Fruit fly (Drosophila melanogaster) whole organism, embryonic: ENCODE results near the gene CG31633.

Experiments used
- C15 ChIP-seq: fragments of 200-800 bp; sonication (Bioruptor generic); IDR thresholded peaks from 3 replicates; pipeline ENCODE4 v1.3.6; 2022; ENCODE audit warnings: missing biosample characterization, missing genetic modification characterization
- CG10267 ChIP-seq: fragments of 200-800 bp; sonication (Bioruptor generic); optimal IDR thresholded peaks from 2 replicates; lab custom pipeline; 2018; ENCODE audit warnings: missing biosample characterization, mild to moderate bottlenecking, missing genetic modification characterization, moderate library complexity
- CG10654 ChIP-seq: fragments of 200-800 bp; sonication (Bioruptor generic); optimal IDR thresholded peaks from 2 replicates; lab custom pipeline; 2016; ENCODE audit warnings: missing biosample characterization, missing genetic modification characterization
- CG11504 ChIP-seq: fragments of 200-800 bp; sonication (Bioruptor generic); optimal IDR thresholded peaks from 3 replicates; lab custom pipeline; 2019; ENCODE audit warnings: missing biosample characterization, mild to moderate bottlenecking, missing genetic modification characterization, moderate library complexity
- CG12391 ChIP-seq: fragments of 200-800 bp; sonication (Bioruptor generic); optimal IDR thresholded peaks from 3 replicates; lab custom pipeline; 2018; ENCODE audit warnings: missing biosample characterization, mild to moderate bottlenecking, missing genetic modification characterization, moderate library complexity
- CG13296 ChIP-seq: fragments of 200-800 bp; sonication (Bioruptor generic); optimal IDR thresholded peaks from 3 replicates; lab custom pipeline; 2018; ENCODE audit warnings: missing biosample characterization, mild to moderate bottlenecking, missing genetic modification characterization
- CG13775 ChIP-seq: fragments of 200-800 bp; sonication (Bioruptor generic); optimal IDR thresholded peaks from 3 replicates; lab custom pipeline; 2017; ENCODE audit warnings: missing biosample characterization, mild to moderate bottlenecking, missing genetic modification characterization
- CG14860 ChIP-seq: fragments of 200-800 bp; sonication (Bioruptor generic); IDR thresholded peaks from 3 replicates; pipeline ENCODE4 v1.3.6; 2022; ENCODE audit warnings: missing biosample characterization, missing genetic modification characterization; ENCODE audit not compliant: partially characterized antibody
- CG15514 ChIP-seq: fragments of 200-800 bp; sonication (Bioruptor generic); optimal IDR thresholded peaks from 3 replicates; lab custom pipeline; 2017; ENCODE audit warnings: missing biosample characterization, missing genetic modification characterization, mild to moderate bottlenecking, moderate library complexity, missing genetic modification reagents
- CG18262 ChIP-seq: fragments of 200-800 bp; optimal IDR thresholded peaks from 3 replicates; lab custom pipeline; 2019; ENCODE audit warnings: missing biosample characterization, mild to moderate bottlenecking, missing genetic modification characterization, moderate library complexity
- CG2875 ChIP-seq: fragments of 200-800 bp; sonication (Bioruptor generic); optimal IDR thresholded peaks from 2 replicates; lab custom pipeline; 2017; ENCODE audit warnings: missing biosample characterization, mild to moderate bottlenecking, missing genetic modification characterization, missing genetic modification reagents
- CG32532 ChIP-seq: fragments of 200-800 bp; sonication (Bioruptor generic); IDR thresholded peaks from 2 replicates; pipeline ENCODE4 v1.3.6; 2022; ENCODE audit warnings: missing biosample characterization, missing genetic modification characterization
- CG32772 ChIP-seq: fragments of 200-800 bp; sonication (Bioruptor generic); IDR thresholded peaks from 2 replicates; pipeline ENCODE4 v1.3.6; 2022; ENCODE audit warnings: missing biosample characterization, missing genetic modification characterization
- CG34224 ChIP-seq: fragments of 200-800 bp; sonication (Bioruptor generic); IDR thresholded peaks from 3 replicates; pipeline ENCODE4 v1.3.6; 2022; ENCODE audit warnings: missing biosample characterization, missing genetic modification characterization; ENCODE audit not compliant: partially characterized antibody
- CG6175 ChIP-seq: fragments of 200-800 bp; sonication (Bioruptor generic); IDR thresholded peaks from 3 replicates; pipeline ENCODE4 v1.3.6; 2022; ENCODE audit warnings: missing biosample characterization, missing genetic modification characterization
- CG6254 ChIP-seq: fragments of 200-800 bp; sonication (Bioruptor generic); optimal IDR thresholded peaks from 3 replicates; lab custom pipeline; 2017; ENCODE audit warnings: mild to moderate bottlenecking, missing biosample characterization, missing genetic modification reagents, missing genetic modification characterization
- CG7271 ChIP-seq: fragments of 200-800 bp; sonication (Bioruptor generic); optimal IDR thresholded peaks from 2 replicates; lab custom pipeline; 2018; ENCODE audit warnings: missing biosample characterization, mild to moderate bottlenecking, missing genetic modification characterization, moderate library complexity
- CG8281 ChIP-seq: fragments of 200-800 bp; sonication (Bioruptor generic); optimal IDR thresholded peaks from 2 replicates; lab custom pipeline; 2018; ENCODE audit warnings: missing biosample characterization, mild to moderate bottlenecking, missing genetic modification characterization, moderate library complexity
- CG9797 ChIP-seq: fragments of 200-800 bp; sonication (Bioruptor generic); optimal IDR thresholded peaks from 3 replicates; lab custom pipeline; 2018; ENCODE audit warnings: missing biosample characterization, mild to moderate bottlenecking, missing genetic modification characterization
- CG9932 ChIP-seq: fragments of 200-800 bp; sonication (Bioruptor generic); IDR thresholded peaks from 2 replicates; pipeline ENCODE4 v1.3.6; 2022; ENCODE audit warnings: missing biosample characterization, missing genetic modification characterization
- Dp ChIP-seq: fragments of 200-800 bp; sonication (Bioruptor generic); optimal IDR thresholded peaks from 2 replicates; lab custom pipeline; 2018; ENCODE audit warnings: missing biosample characterization, mild to moderate bottlenecking, missing genetic modification characterization, moderate library complexity
- Hmr ChIP-seq: fragments of 200-800 bp; sonication (Bioruptor generic); optimal IDR thresholded peaks from 3 replicates; lab custom pipeline; 2017; ENCODE audit warnings: mild to moderate bottlenecking, missing biosample characterization, missing genetic modification reagents, missing genetic modification characterization
- Hr3 ChIP-seq: fragments of 200-800 bp; sonication (Bioruptor generic); optimal IDR thresholded peaks from 3 replicates; lab custom pipeline; 2016; ENCODE audit warnings: missing biosample characterization, missing genetic modification characterization
- Med ChIP-seq: fragments of 200-800 bp; sonication (Bioruptor generic); peaks from one replicate; lab custom pipeline; 2016; ENCODE audit warnings: missing biosample characterization, missing genetic modification characterization, mild to moderate bottlenecking, inconsistent platforms, moderate library complexity
- Mrtf ChIP-seq: fragments of 200-800 bp; sonication (Bioruptor generic); IDR thresholded peaks from 3 replicates; pipeline ENCODE4 v1.3.6; 2022; ENCODE audit warnings: missing biosample characterization, missing genetic modification characterization
- Myb ChIP-seq: fragments of 200-800 bp; sonication (Bioruptor generic); optimal IDR thresholded peaks from 2 replicates; lab custom pipeline; 2016; ENCODE audit warnings: missing biosample characterization, missing genetic modification characterization
- NC2α ChIP-seq: fragments of 200-800 bp; sonication (Bioruptor generic); optimal IDR thresholded peaks from 2 replicates; lab custom pipeline; 2016; ENCODE audit warnings: missing biosample characterization, missing genetic modification characterization
- Pdp1 ChIP-seq, 2 experiments: fragments of 200-800 bp; sonication (Bioruptor generic); optimal IDR thresholded peaks; 3 replicates each; lab custom pipeline; 2016; ENCODE audit warnings: missing biosample characterization in 2 of 2, missing genetic modification characterization in 2 of 2, mild to moderate bottlenecking in 1 of 2, moderate library complexity in 1 of 2
- Sin3A ChIP-seq: fragments of >200 bp; optimal IDR thresholded peaks from 2 replicates; lab custom pipeline; 2018
- Sry-δ ChIP-seq: fragments of 200-800 bp; sonication (Bioruptor generic); optimal IDR thresholded peaks from 2 replicates; lab custom pipeline; 2016; ENCODE audit warnings: missing biosample characterization, missing genetic modification characterization
- ac ChIP-seq: fragments of 200-800 bp; sonication (Bioruptor generic); optimal IDR thresholded peaks from 3 replicates; lab custom pipeline; 2017; ENCODE audit warnings: missing biosample characterization, mild to moderate bottlenecking, missing genetic modification characterization
- bbx ChIP-seq: fragments of 200-800 bp; sonication (Bioruptor generic); IDR thresholded peaks from 2 replicates; pipeline ENCODE4 v1.3.6; 2022; ENCODE audit warnings: missing biosample characterization, missing genetic modification characterization; ENCODE audit not compliant: partially characterized antibody
- disco-r ChIP-seq: fragments of 200-800 bp; sonication (Bioruptor generic); optimal IDR thresholded peaks from 2 replicates; lab custom pipeline; 2016; ENCODE audit warnings: missing biosample characterization, missing genetic modification characterization
- gfzf ChIP-seq: fragments of 200-800 bp; sonication (Bioruptor generic); optimal IDR thresholded peaks from 2 replicates; lab custom pipeline; 2016; ENCODE audit warnings: missing biosample characterization, mild to moderate bottlenecking, missing genetic modification characterization, moderate library complexity
- hbn ChIP-seq: fragments of 200-800 bp; sonication (Bioruptor generic); IDR thresholded peaks from 2 replicates; pipeline ENCODE4 v1.3.6; 2022; ENCODE audit warnings: missing biosample characterization, missing genetic modification characterization; ENCODE audit not compliant: partially characterized antibody
- pan ChIP-seq, 4 experiments: fragments of >200 bp in 3 of 4; fragments of 200-800 bp in 1 of 4; sonication (Bioruptor generic) in 1 of 4; optimal IDR thresholded peaks in 3 of 4; IDR thresholded peaks in 1 of 4; 2 replicates each; pipeline versions ENCODE4 v1.3.6 to Lab custom; 2017 to 2022; ENCODE audit warnings: missing biosample characterization in 2 of 4, missing genetic modification characterization in 2 of 4, mixed read lengths in 1 of 4
- phol ChIP-seq: fragments of 200-800 bp; sonication (Bioruptor generic); optimal IDR thresholded peaks from 3 replicates; lab custom pipeline; 2018; ENCODE audit warnings: missing biosample characterization, mild to moderate bottlenecking, missing genetic modification characterization, moderate library complexity
- sisA ChIP-seq: fragments of 200-800 bp; sonication (Bioruptor generic); IDR thresholded peaks from 2 replicates; pipeline ENCODE4 v1.3.6; 2022; ENCODE audit warnings: missing biosample characterization, missing genetic modification characterization
- slbo ChIP-seq: fragments of 200-800 bp; sonication (Bioruptor generic); IDR thresholded peaks from 2 replicates; pipeline ENCODE4 v1.3.6; 2022; ENCODE audit warnings: missing biosample characterization, missing genetic modification characterization
- slp2 ChIP-seq: fragments of 200-800 bp; sonication (Bioruptor generic); optimal IDR thresholded peaks from 2 replicates; lab custom pipeline; 2016; ENCODE audit warnings: missing biosample characterization, missing genetic modification characterization
- sqz ChIP-seq: fragments of 200-800 bp; sonication (Bioruptor generic); optimal IDR thresholded peaks from 3 replicates; lab custom pipeline; 2018; ENCODE audit warnings: missing biosample characterization, mild to moderate bottlenecking, missing genetic modification characterization
- sr ChIP-seq: fragments of 200-800 bp; sonication (Bioruptor generic); IDR thresholded peaks from 3 replicates; pipeline ENCODE4 v1.3.6; 2022; ENCODE audit warnings: missing biosample characterization, missing genetic modification characterization
- stwl ChIP-seq: fragments of 200-800 bp; sonication (Bioruptor generic); optimal IDR thresholded peaks from 3 replicates; lab custom pipeline; 2018; ENCODE audit warnings: missing biosample characterization, mild to moderate bottlenecking, missing genetic modification characterization, moderate library complexity
- tgo ChIP-seq: fragments of 200-800 bp; sonication (Bioruptor generic); IDR thresholded peaks from 3 replicates; pipeline ENCODE4 v1.3.6; 2022; ENCODE audit warnings: missing biosample characterization, missing genetic modification characterization
- tin ChIP-seq: fragments of 200-800 bp; sonication (Bioruptor generic); optimal IDR thresholded peaks from 3 replicates; lab custom pipeline; 2016; ENCODE audit warnings: missing biosample characterization, missing genetic modification characterization
- tll ChIP-seq, 2 experiments: fragments of 200-800 bp in 1 of 2; fragments of >200 bp in 1 of 2; sonication (Bioruptor generic) in 1 of 2; optimal IDR thresholded peaks; 2 replicates each; lab custom pipeline; 2017 to 2019; ENCODE audit warnings: missing biosample characterization in 2 of 2, missing genetic modification characterization in 2 of 2, mild to moderate bottlenecking in 1 of 2, moderate library complexity in 1 of 2
- trem ChIP-seq: fragments of 200-800 bp; optimal IDR thresholded peaks from 3 replicates; lab custom pipeline; 2019; ENCODE audit warnings: missing biosample characterization, mild to moderate bottlenecking, missing genetic modification characterization, moderate library complexity
- zfh1 ChIP-seq: fragments of 200-800 bp; sonication (Bioruptor generic); IDR thresholded peaks from 3 replicates; pipeline ENCODE4 v1.3.6; 2022; ENCODE audit warnings: missing biosample characterization, missing genetic modification characterization

Gene CG31633

DNA sequence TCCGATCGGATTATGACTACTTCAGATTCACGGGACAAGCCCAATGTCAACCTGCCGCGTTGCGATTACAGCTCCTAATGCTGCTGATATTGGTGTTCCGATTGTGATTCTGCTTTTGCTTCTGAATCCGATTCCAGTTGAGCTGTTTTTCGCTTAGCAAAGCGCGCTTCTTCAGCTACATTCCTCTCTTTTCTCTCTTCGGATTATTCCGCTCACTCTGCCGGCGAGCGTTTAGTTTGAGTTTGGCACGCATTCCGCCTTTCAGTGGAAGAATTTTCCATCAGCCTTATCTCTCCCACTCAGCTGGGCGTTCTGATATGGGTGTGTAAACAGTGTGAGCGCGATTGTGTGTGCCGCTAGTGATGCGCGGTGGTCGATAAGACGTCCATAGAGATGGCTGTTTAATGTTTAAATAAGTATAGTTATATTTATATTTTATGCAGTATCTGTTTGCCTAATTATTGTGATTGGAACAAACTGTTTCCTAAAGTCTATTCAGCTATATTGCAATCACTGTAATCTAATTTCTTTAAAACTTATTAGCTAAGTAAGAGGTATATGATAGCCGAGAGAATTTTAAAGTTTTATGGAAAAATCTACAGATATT, 11.7 kb upstream of the CG31633 start, which contains the start of gene Galt (continued):
- no peak for TF ChIP-seq CG8281 (tag; lab: Kevin White, UChicago)
- TF ChIP-seq tin = no peak
- peak; percentile 19 for TF ChIP-seq trem (tag; lab: Kevin White, UChicago)
- TF ChIP-seq CG15514 (GFP tag; lab: Kevin White, UChicago) = peak; percentile 68
- TF ChIP-seq Sry-δ (GFP tag; lab: Kevin White, UChicago) = peak; percentile 68
- TF ChIP-seq Mrtf (GFP tag; lab: Robert Waterston, UW) = no peak
- no peak for TF ChIP-seq CG6175 (GFP tag; lab: Robert Waterston, UW)
- no peak for TF ChIP-seq C15
- TF ChIP-seq CG13296 = peak; percentile 66
- TF ChIP-seq CG32532 (GFP tag; lab: Robert Waterston, UW) = peak; percentile 12; the same call in 1 of the 2 replicates
- no peak for TF ChIP-seq ac (GFP tag; lab: Kevin White, UChicago)
- TF ChIP-seq CG34224 (GFP tag; lab: Robert Waterston, UW) = peak; percentile 84
- TF ChIP-seq tll (GFP tag; optimal IDR thresholded peaks at IDR 0.05; lab: Kevin White, UChicago) = no peak
- peak; percentile 90 for TF ChIP-seq CG14860 (GFP tag; lab: Robert Waterston, UW)
- TF ChIP-seq Sin3A (lab: Kevin White, UChicago) = no peak
- peak; percentile 66 for TF ChIP-seq Hmr (GFP tag; lab: Kevin White, UChicago)
- TF ChIP-seq disco-r = no peak
- peak; percentile 5 for TF ChIP-seq Hr3 (GFP tag; lab: Kevin White, UChicago)
- TF ChIP-seq CG32772 = no peak
- TF ChIP-seq CG7271 (tag; lab: Kevin White, UChicago) = peak; percentile 35

DNA sequence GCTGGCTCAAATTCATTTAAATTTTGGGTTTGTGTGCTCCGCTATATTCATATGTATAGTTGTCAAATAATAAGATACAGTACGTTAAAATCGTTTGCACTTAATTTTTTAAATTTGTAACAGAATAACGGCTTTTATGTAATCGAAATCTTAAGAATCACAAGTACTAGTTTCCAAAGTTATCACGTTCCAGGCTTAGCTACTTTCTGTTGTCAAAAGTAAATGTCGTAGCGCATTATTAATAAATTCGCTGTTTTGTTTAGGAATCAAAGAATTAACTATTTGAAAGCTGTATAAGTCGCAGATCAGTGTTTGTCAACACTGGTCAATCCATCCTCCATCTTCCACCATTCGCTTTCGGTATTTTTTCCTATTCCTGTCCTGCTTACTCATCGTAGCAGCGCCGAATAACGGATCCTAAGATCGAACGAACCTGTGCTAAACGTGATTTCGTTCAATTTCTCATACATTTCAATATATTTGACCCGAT, 7.5 kb upstream of the CG31633 start, which contains the start of the genes CG13771, CG34310 and cup:
CG13771 (minus strand) TSS at position 51 of the 490 bp plus-strand sequence.
CG34310 (plus strand) TSS at position 103 of the 490 bp plus-strand sequence.
cup (plus strand) TSS at position 103 of the 490 bp plus-strand sequence.
- TF ChIP-seq sqz (GFP tag; lab: Kevin White, UChicago) (no peak), CG10654 (GFP tag; lab: Kevin White, UChicago) (no peak), gfzf (GFP tag; lab: Kevin White, UChicago) (peak; percentile 23), Hr3 (GFP tag; lab: Kevin White, UChicago) (no peak), sisA (GFP tag; lab: Robert Waterston, UW) (no peak), phol (tag; lab: Kevin White, UChicago) (peak; percentile 84), hbn (GFP tag; lab: Robert Waterston, UW) (no peak), stwl (tag; lab: Kevin White, UChicago) (peak; percentile 74), tgo (GFP tag; lab: Robert Waterston, UW) (no peak), CG13775 (GFP tag; lab: Kevin White, UChicago) (no peak), Dp (peak; percentile 17), NC2α (no peak), CG10267 (tag; lab: Kevin White, UChicago) (peak; percentile 81), CG9797 (peak; percentile 2), CG18262 (tag; lab: Kevin White, UChicago) (no peak), slp2 (GFP tag; lab: Kevin White, UChicago) (no peak), pan (optimal IDR thresholded peaks at IDR 0.05; lab: Kevin White, UChicago) (no peak), pan (GFP tag; optimal IDR thresholded peaks at IDR 0.05 in 1 of 2, IDR thresholded peaks at IDR 0.05 in 1 of 2) (no peak), Med (GFP tag; lab: Kevin White, UChicago) (peak; percentile 26), CG12391 (tag; lab: Kevin White, UChicago) (no peak), bbx (GFP tag; lab: Robert Waterston, UW) (no peak), CG9932 (GFP tag; lab: Robert Waterston, UW) (no peak), slbo (GFP tag; lab: Robert Waterston, UW) (no peak), CG2875 (GFP tag; lab: Kevin White, UChicago) (no peak), zfh1 (no peak), sr (GFP tag; lab: Robert Waterston, UW) (no peak), CG11504 (no peak), Pdp1 (GFP tag; optimal IDR thresholded peaks at IDR 0.05; lab: Kevin White, UChicago) (peak in 1 of 2 experiments; percentile 60), CG6254 (GFP tag; lab: Kevin White, UChicago) (no peak), Myb (GFP tag; lab: Kevin White, UChicago) (peak; percentile 60)
